Fruit fly (Drosophila melanogaster) whole organism, prepupa: ENCODE measurements around the gene CG5861.

Experiments used
- Blimp-1 ChIP-seq: fragments of 200-800 bp; sonication (Bioruptor generic); optimal IDR thresholded peaks from 3 replicates; lab custom pipeline; 2017; ENCODE audit warnings: missing biosample characterization, missing genetic modification characterization, mild to moderate bottlenecking, moderate library complexity, missing genetic modification reagents
- CG10631 ChIP-seq: fragments of 200-800 bp; sonication (Bioruptor generic); optimal IDR thresholded peaks from 2 replicates; lab custom pipeline; 2016; ENCODE audit warnings: missing biosample characterization, missing genetic modification characterization
- CG10669 ChIP-seq: fragments of 200-800 bp; sonication (Bioruptor generic); optimal IDR thresholded peaks from 3 replicates; lab custom pipeline; 2018; ENCODE audit warnings: missing biosample characterization, mild to moderate bottlenecking, missing genetic modification characterization, moderate library complexity
- CG11294 ChIP-seq: fragments of 200-800 bp; sonication (Bioruptor generic); IDR thresholded peaks from 2 replicates; pipeline ENCODE4 v1.3.6; 2022; ENCODE audit warnings: missing biosample characterization, missing genetic modification characterization
- CG11762 ChIP-seq: fragments of 200-800 bp; sonication (Bioruptor generic); optimal IDR thresholded peaks from 3 replicates; lab custom pipeline; 2016; ENCODE audit warnings: missing biosample characterization, missing genetic modification characterization; ENCODE audit not compliant: insufficient read depth
- CG11902 ChIP-seq: fragments of 200-800 bp; sonication (Bioruptor generic); optimal IDR thresholded peaks from 3 replicates; lab custom pipeline; 2016; ENCODE audit warnings: missing biosample characterization, missing genetic modification characterization
- CG15336 ChIP-seq: fragments of 200-800 bp; sonication (Bioruptor generic); IDR thresholded peaks from 2 replicates; pipeline ENCODE4 v1.3.6; 2022; ENCODE audit warnings: missing biosample characterization, missing genetic modification characterization
- CG1621 ChIP-seq: fragments of 200-800 bp; sonication (Bioruptor generic); optimal IDR thresholded peaks from 3 replicates; lab custom pipeline; 2018; ENCODE audit warnings: missing biosample characterization, mild to moderate bottlenecking, missing genetic modification characterization
- CG3032 ChIP-seq: fragments of 200-800 bp; optimal IDR thresholded peaks from 2 replicates; lab custom pipeline; 2019; ENCODE audit warnings: missing biosample characterization, mild to moderate bottlenecking, missing genetic modification characterization, moderate library complexity
- CG31627 ChIP-seq: fragments of 200-800 bp; sonication (Bioruptor generic); optimal IDR thresholded peaks from 3 replicates; lab custom pipeline; 2016; ENCODE audit warnings: missing biosample characterization, missing genetic modification characterization
- CG32006 ChIP-seq: fragments of 200-800 bp; sonication (Bioruptor generic); optimal IDR thresholded peaks from 3 replicates; lab custom pipeline; 2017; ENCODE audit warnings: missing biosample characterization, mild to moderate bottlenecking, missing genetic modification characterization
- CG34406 ChIP-seq: fragments of 200-800 bp; sonication (Bioruptor generic); optimal IDR thresholded peaks from 3 replicates; lab custom pipeline; 2016; ENCODE audit warnings: missing biosample characterization, missing genetic modification characterization
- CG3919 ChIP-seq: fragments of 200-800 bp; sonication (Bioruptor generic); optimal IDR thresholded peaks from 3 replicates; lab custom pipeline; 2016; ENCODE audit warnings: missing biosample characterization, missing genetic modification characterization
- CG4318 ChIP-seq: fragments of 200-800 bp; sonication (Bioruptor generic); optimal IDR thresholded peaks from 3 replicates; lab custom pipeline; 2017; ENCODE audit warnings: missing biosample characterization, mild to moderate bottlenecking, missing genetic modification characterization
- CG6163 ChIP-seq: fragments of 200-800 bp; sonication (Bioruptor generic); IDR thresholded peaks from 3 replicates; pipeline ENCODE4 v1.3.6; 2022; ENCODE audit warnings: missing biosample characterization, missing genetic modification characterization
- CG6276 ChIP-seq: fragments of 200-800 bp; sonication (Bioruptor generic); optimal IDR thresholded peaks from 2 replicates; lab custom pipeline; 2017; ENCODE audit warnings: missing biosample characterization, mild to moderate bottlenecking, missing genetic modification characterization
- CG6792 ChIP-seq: fragments of 200-800 bp; sonication (Bioruptor generic); optimal IDR thresholded peaks from 3 replicates; lab custom pipeline; 2016; ENCODE audit warnings: missing biosample characterization, missing genetic modification characterization
- CG6808 ChIP-seq: fragments of 200-800 bp; sonication (Bioruptor generic); optimal IDR thresholded peaks from 3 replicates; lab custom pipeline; 2017; ENCODE audit warnings: missing biosample characterization, missing genetic modification characterization, mild to moderate bottlenecking, moderate library complexity, missing genetic modification reagents
- CG6854 ChIP-seq: fragments of 200-800 bp; sonication (Bioruptor generic); optimal IDR thresholded peaks from 2 replicates; lab custom pipeline; 2017; ENCODE audit warnings: missing biosample characterization, mild to moderate bottlenecking, missing genetic modification characterization
- CG7368 ChIP-seq: fragments of 200-800 bp; sonication (Bioruptor generic); optimal IDR thresholded peaks from 3 replicates; lab custom pipeline; 2016; ENCODE audit warnings: missing biosample characterization, missing genetic modification characterization
- CG8119 ChIP-seq: fragments of 200-800 bp; sonication (Bioruptor generic); IDR thresholded peaks from 3 replicates; pipeline ENCODE4 v1.3.6; 2022; ENCODE audit warnings: missing biosample characterization, missing genetic modification characterization
- CG8319 ChIP-seq: fragments of 200-800 bp; sonication (Bioruptor generic); optimal IDR thresholded peaks from 3 replicates; lab custom pipeline; 2016; ENCODE audit warnings: missing biosample characterization, missing genetic modification characterization
- CG8632 ChIP-seq: fragments of 200-800 bp; sonication (Bioruptor generic); optimal IDR thresholded peaks from 3 replicates; lab custom pipeline; 2016; ENCODE audit warnings: missing biosample characterization, missing genetic modification characterization
- CG9139 ChIP-seq: fragments of 200-800 bp; sonication (Bioruptor generic); optimal IDR thresholded peaks from 3 replicates; lab custom pipeline; 2017; ENCODE audit warnings: missing biosample characterization, mild to moderate bottlenecking, missing genetic modification characterization
- Eip75B ChIP-seq: fragments of 200-800 bp; sonication (Bioruptor generic); optimal IDR thresholded peaks from 3 replicates; lab custom pipeline; 2016; ENCODE audit warnings: missing biosample characterization, missing genetic modification characterization
- Eip78C ChIP-seq: fragments of 200-800 bp; sonication (Bioruptor generic); peaks from one replicate; lab custom pipeline; 2016; ENCODE audit warnings: missing biosample characterization, missing genetic modification characterization
- Ets21C ChIP-seq: fragments of 200-800 bp; sonication (Bioruptor generic); optimal IDR thresholded peaks from 3 replicates; lab custom pipeline; 2016; ENCODE audit warnings: missing biosample characterization, missing genetic modification characterization
- Ets96B ChIP-seq: fragments of 200-800 bp; optimal IDR thresholded peaks from 2 replicates; lab custom pipeline; 2019; ENCODE audit warnings: missing biosample characterization, mild to moderate bottlenecking, missing genetic modification characterization, moderate library complexity
- Gug ChIP-seq: fragments of 200-800 bp; sonication (Bioruptor generic); IDR thresholded peaks from 2 replicates; pipeline ENCODE4 v1.3.6; 2022; ENCODE audit warnings: missing biosample characterization, missing genetic modification characterization
- Hr38 ChIP-seq: sonication (Bioruptor generic); optimal IDR thresholded peaks from 2 replicates; lab custom pipeline; 2016; ENCODE audit warnings: missing biosample characterization, missing genetic modification characterization
- Lpt ChIP-seq: fragments of 200-800 bp; sonication (Bioruptor generic); optimal IDR thresholded peaks from 3 replicates; lab custom pipeline; 2016; ENCODE audit warnings: missing biosample characterization, missing genetic modification characterization
- Met ChIP-seq: fragments of 200-800 bp; sonication (Bioruptor generic); optimal IDR thresholded peaks from 3 replicates; lab custom pipeline; 2016; ENCODE audit warnings: missing biosample characterization, missing genetic modification characterization
- OdsH ChIP-seq: fragments of 200-800 bp; sonication (Bioruptor generic); optimal IDR thresholded peaks from 3 replicates; lab custom pipeline; 2016; ENCODE audit warnings: missing biosample characterization, missing genetic modification characterization
- Smox ChIP-seq: fragments of 200-800 bp; sonication (Bioruptor generic); optimal IDR thresholded peaks from 3 replicates; lab custom pipeline; 2016; ENCODE audit warnings: missing biosample characterization, missing genetic modification characterization
- Sox102F ChIP-seq: fragments of 200-800 bp; sonication (Bioruptor generic); optimal IDR thresholded peaks from 2 replicates; lab custom pipeline; 2016; ENCODE audit warnings: missing biosample characterization, mild to moderate bottlenecking, missing genetic modification characterization
- Sox14 ChIP-seq: fragments of 200-800 bp; sonication (Bioruptor generic); optimal IDR thresholded peaks from 3 replicates; lab custom pipeline; 2016; ENCODE audit warnings: missing biosample characterization, missing genetic modification characterization
- Sox15 ChIP-seq: fragments of 200-800 bp; sonication (Bioruptor generic); optimal IDR thresholded peaks from 3 replicates; lab custom pipeline; 2016; ENCODE audit warnings: missing biosample characterization, missing genetic modification characterization
- achi ChIP-seq: fragments of 200-800 bp; sonication (Bioruptor generic); optimal IDR thresholded peaks from 3 replicates; lab custom pipeline; 2016; ENCODE audit warnings: missing biosample characterization, missing genetic modification characterization
- acj6 ChIP-seq: fragments of 200-800 bp; sonication (Bioruptor generic); optimal IDR thresholded peaks from 3 replicates; lab custom pipeline; 2016; ENCODE audit warnings: missing biosample characterization, missing genetic modification characterization
- cyc ChIP-seq: fragments of 200-800 bp; sonication (Bioruptor generic); optimal IDR thresholded peaks from 3 replicates; lab custom pipeline; 2016; ENCODE audit warnings: missing biosample characterization, missing genetic modification characterization
- dac ChIP-seq: fragments of 200-800 bp; sonication (Bioruptor generic); optimal IDR thresholded peaks from 2 replicates; lab custom pipeline; 2017; ENCODE audit warnings: missing biosample characterization, mild to moderate bottlenecking, missing genetic modification characterization
- dsx ChIP-seq: fragments of 200-800 bp; optimal IDR thresholded peaks from 3 replicates; lab custom pipeline; 2019; ENCODE audit warnings: missing biosample characterization, mild to moderate bottlenecking, missing genetic modification characterization, moderate library complexity; ENCODE audit not compliant: poor library complexity, severe bottlenecking
- eg ChIP-seq: fragments of 200-800 bp; sonication (Bioruptor generic); IDR thresholded peaks from 3 replicates; pipeline ENCODE4 v1.3.6; 2022; ENCODE audit warnings: missing biosample characterization, missing genetic modification characterization
- fd59A ChIP-seq: fragments of 200-800 bp; sonication (Bioruptor generic); optimal IDR thresholded peaks from 2 replicates; lab custom pipeline; 2017; ENCODE audit warnings: missing biosample characterization, mild to moderate bottlenecking, missing genetic modification characterization, missing genetic modification reagents
- fd85E ChIP-seq: fragments of 200-800 bp; sonication (Bioruptor generic); optimal IDR thresholded peaks from 3 replicates; lab custom pipeline; 2016; ENCODE audit warnings: missing biosample characterization, missing genetic modification characterization
- fkh ChIP-seq: fragments of 200-800 bp; sonication (Bioruptor generic); optimal IDR thresholded peaks from 3 replicates; lab custom pipeline; 2017; ENCODE audit warnings: missing biosample characterization, mild to moderate bottlenecking, missing genetic modification characterization, moderate library complexity
- lz ChIP-seq: fragments of 200-800 bp; sonication (Bioruptor generic); optimal IDR thresholded peaks from 3 replicates; lab custom pipeline; 2016; ENCODE audit warnings: missing biosample characterization, missing genetic modification characterization
- net ChIP-seq: fragments of 200-800 bp; sonication (Bioruptor generic); optimal IDR thresholded peaks from 3 replicates; lab custom pipeline; 2016; ENCODE audit warnings: missing biosample characterization, missing genetic modification characterization
- ss ChIP-seq, 2 experiments: fragments of 200-800 bp; sonication (Bioruptor generic); optimal IDR thresholded peaks; 2 replicates in 1 of 2; 3 replicates in 1 of 2; lab custom pipeline; 2017 to 2018; ENCODE audit warnings: mild to moderate bottlenecking in 2 of 2, missing biosample characterization in 2 of 2, missing genetic modification characterization in 2 of 2, moderate library complexity in 1 of 2
- topi ChIP-seq: fragments of 200-800 bp; sonication (Bioruptor generic); optimal IDR thresholded peaks from 3 replicates; lab custom pipeline; 2016; ENCODE audit warnings: missing biosample characterization, missing genetic modification characterization
- vri ChIP-seq: fragments of 200-800 bp; sonication (Bioruptor generic); optimal IDR thresholded peaks from 3 replicates; lab custom pipeline; 2016; ENCODE audit warnings: missing biosample characterization, mild to moderate bottlenecking, missing genetic modification characterization

Gene CG5861

DNA sequence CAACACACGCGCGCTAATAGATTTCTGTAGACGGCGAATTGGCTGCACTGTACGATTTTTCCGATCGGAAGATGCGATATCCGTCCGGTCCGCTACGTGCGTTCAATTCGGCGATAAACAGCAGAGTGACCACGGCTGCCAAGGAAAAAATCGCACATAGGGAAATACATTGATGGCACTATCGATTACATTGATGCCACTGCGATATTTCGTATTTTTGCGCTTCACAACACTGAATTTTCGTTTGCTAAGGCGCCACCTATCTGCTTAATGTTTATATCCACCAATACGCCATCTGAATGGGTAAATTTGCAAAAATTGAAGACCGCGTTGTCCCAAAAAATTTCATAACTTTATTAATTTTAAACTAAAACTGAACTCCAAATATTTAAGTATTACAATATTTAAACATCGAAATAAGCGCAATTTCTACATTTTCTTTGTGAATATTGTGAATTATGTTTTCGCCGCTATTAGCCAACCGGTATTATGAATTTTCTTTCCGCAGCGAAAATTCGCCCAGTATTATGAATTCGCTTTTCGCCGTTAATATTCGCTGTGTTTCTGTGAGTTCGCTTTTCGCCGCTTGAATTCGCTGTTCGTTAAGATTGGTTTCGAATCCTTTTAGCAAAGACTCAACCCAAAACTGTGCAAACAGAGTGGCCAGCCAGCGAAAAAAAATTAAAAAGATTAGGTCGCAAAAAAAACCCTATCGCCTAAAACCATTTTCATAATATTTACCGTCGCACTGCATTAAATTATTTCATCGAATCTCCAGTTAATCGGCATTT is 19.3 kb downstream of the CG5861 start, which contains the start of the genes crp and pkaap:
Gene crp, minus strand, starts transcription at position 129 of the 791 bp plus-strand sequence.
Gene pkaap, plus strand, starts transcription at position 689 of the 791 bp plus-strand sequence.
- TF ChIP-seq CG31627 (peak; percentile 83), CG32006 (peak; percentile 28), CG9139 (GFP tag; lab: Kevin White, UChicago) (peak; percentile 57), OdsH (GFP tag; lab: Kevin White, UChicago) (peak; percentile 65), CG15336 (no peak), Smox (GFP tag; lab: Kevin White, UChicago) (peak; percentile 77), Lpt (no peak), CG10631 (GFP tag; lab: Kevin White, UChicago) (peak; percentile 34), CG6276 (no peak), Blimp-1 (GFP tag; lab: Kevin White, UChicago) (no peak), topi (peak; percentile 54), Eip75B (GFP tag; lab: Kevin White, UChicago) (peak; percentile 60), CG11294 (no peak), dsx (GFP tag; lab: Kevin White, UChicago) (peak; percentile 69), CG6808 (GFP tag; lab: Kevin White, UChicago) (peak; percentile 17), CG6854 (GFP tag; lab: Kevin White, UChicago) (peak; percentile 28), CG11762 (GFP tag; lab: Kevin White, UChicago) (no peak), dac (GFP tag; lab: Kevin White, UChicago) (peak; percentile 27), CG7368 (GFP tag; lab: Kevin White, UChicago) (peak; percentile 53), Sox14 (GFP tag; lab: Kevin White, UChicago) (peak; percentile 62), acj6 (GFP tag; lab: Kevin White, UChicago) (peak; percentile 63), CG3032 (tag; lab: Kevin White, UChicago) (peak; percentile 21), Hr38 (GFP tag; lab: Kevin White, UChicago) (no peak), fd59A (no peak), CG34406 (no peak), cyc (GFP tag; lab: Kevin White, UChicago) (peak; percentile 81), eg (GFP tag; lab: Robert Waterston, UW) (no peak), CG8632 (GFP tag; lab: Kevin White, UChicago) (no peak), CG6163 (no peak), ss (GFP tag; optimal IDR thresholded peaks at IDR 0.05; lab: Kevin White, UChicago) (peak; percentile 37 to 57), CG10669 (GFP tag; lab: Kevin White, UChicago) (peak; percentile 15), lz (GFP tag; lab: Kevin White, UChicago) (peak; percentile 79), CG11902 (GFP tag; lab: Kevin White, UChicago) (peak; percentile 59), fkh (GFP tag; lab: Kevin White, UChicago) (peak; percentile 94), net (GFP tag; lab: Kevin White, UChicago) (peak; percentile 52), CG8319 (GFP tag; lab: Kevin White, UChicago) (peak; percentile 25), CG3919 (GFP tag; lab: Kevin White, UChicago) (peak; percentile 82), Ets21C (GFP tag; lab: Kevin White, UChicago) (peak; percentile 60), Sox102F (GFP tag; lab: Kevin White, UChicago) (no peak), Ets96B (no peak), CG8119 (GFP tag; lab: Robert Waterston, UW) (no peak), fd85E (GFP tag; lab: Kevin White, UChicago) (peak; percentile 48), vri (GFP tag; lab: Kevin White, UChicago) (peak; percentile 58), CG4318 (no peak), Gug (no peak), Met (GFP tag; lab: Kevin White, UChicago) (peak; percentile 74), achi (GFP tag; lab: Kevin White, UChicago) (peak; percentile 21), Eip78C (peak; percentile 80), Sox15 (GFP tag; lab: Kevin White, UChicago) (peak; percentile 25), CG6792 (GFP tag; lab: Kevin White, UChicago) (peak; percentile 41), CG1621 (tag; lab: Kevin White, UChicago) (peak; percentile 65)
